Fruit fly (Drosophila melanogaster) whole organism, embryonic: ENCODE results near the gene UQCR-6.4L.

Source experiments
- Ada2b ChIP-seq: fragments of 200-800 bp; sonication (Bioruptor generic); IDR thresholded peaks from 2 replicates; pipeline ENCODE4 v1.3.6; 2022; ENCODE audit warnings: missing biosample characterization, missing genetic modification characterization
- Awh ChIP-seq: fragments of 200-800 bp; sonication (Bioruptor generic); IDR thresholded peaks from 2 replicates; pipeline ENCODE4, ENCODE4 v1.3.6; 2022; ENCODE audit warnings: missing biosample characterization, missing genetic modification characterization
- Blimp-1 ChIP-seq: fragments of 200-800 bp; sonication (Bioruptor generic); optimal IDR thresholded peaks from 3 replicates; lab custom pipeline; 2018; ENCODE audit warnings: missing biosample characterization, missing genetic modification characterization, mild to moderate bottlenecking, moderate library complexity, missing genetic modification reagents
- CG10209 ChIP-seq: fragments of 200-800 bp; sonication (Bioruptor generic); optimal IDR thresholded peaks from 3 replicates; lab custom pipeline; 2017; ENCODE audit warnings: missing biosample characterization, mild to moderate bottlenecking, missing genetic modification characterization, missing genetic modification reagents
- CG10267 ChIP-seq: fragments of 200-800 bp; sonication (Bioruptor generic); optimal IDR thresholded peaks from 2 replicates; lab custom pipeline; 2018; ENCODE audit warnings: missing biosample characterization, mild to moderate bottlenecking, missing genetic modification characterization, moderate library complexity
- CG11085 ChIP-seq: fragments of 200-800 bp; sonication (Bioruptor generic); IDR thresholded peaks from 2 replicates; pipeline ENCODE4 v1.3.6; 2022; ENCODE audit warnings: missing biosample characterization, missing genetic modification characterization
- CG11560 ChIP-seq: fragments of 200-800 bp; sonication (Bioruptor generic); IDR thresholded peaks from 3 replicates; pipeline ENCODE4 v1.3.6; 2022; ENCODE audit warnings: missing biosample characterization, missing genetic modification characterization
- CG11696 ChIP-seq: fragments of 200-800 bp; sonication (Bioruptor generic); IDR thresholded peaks from 2 replicates; pipeline ENCODE4 v1.3.6; 2022; ENCODE audit warnings: missing biosample characterization, missing genetic modification characterization
- CG15601 ChIP-seq: fragments of 200-800 bp; sonication (Bioruptor generic); optimal IDR thresholded peaks from 3 replicates; lab custom pipeline; 2019; ENCODE audit warnings: missing biosample characterization, mild to moderate bottlenecking, missing genetic modification characterization, moderate library complexity
- CG17328 ChIP-seq: fragments of 200-800 bp; sonication (Bioruptor generic); IDR thresholded peaks from 2 replicates; pipeline ENCODE4 v1.3.6; 2022; ENCODE audit warnings: missing biosample characterization, missing genetic modification characterization
- CG2678 ChIP-seq: fragments of 200-800 bp; sonication (Bioruptor generic); optimal IDR thresholded peaks from 3 replicates; lab custom pipeline; 2019; ENCODE audit warnings: missing biosample characterization, mild to moderate bottlenecking, missing genetic modification characterization, moderate library complexity
- CG34422 ChIP-seq: fragments of 200-800 bp; sonication (Bioruptor generic); IDR thresholded peaks from 3 replicates; pipeline ENCODE4 v1.3.6; 2022; ENCODE audit warnings: missing biosample characterization, missing genetic modification characterization
- CG3726 ChIP-seq: fragments of 200-800 bp; sonication (Bioruptor generic); IDR thresholded peaks from 3 replicates; pipeline ENCODE4, ENCODE4 v1.3.6; 2022; ENCODE audit warnings: missing biosample characterization, missing genetic modification characterization
- CG4820 ChIP-seq: fragments of 200-800 bp; sonication (Bioruptor generic); optimal IDR thresholded peaks from 3 replicates; lab custom pipeline; 2016; ENCODE audit warnings: missing biosample characterization, missing genetic modification characterization
- CG7357 ChIP-seq: fragments of 200-800 bp; sonication (Bioruptor generic); IDR thresholded peaks from 3 replicates; pipeline ENCODE4 v1.3.6; 2022; ENCODE audit warnings: missing biosample characterization, missing genetic modification characterization
- Dfd ChIP-seq, 2 experiments: fragments of >200 bp; optimal IDR thresholded peaks; 2 replicates each; lab custom pipeline; 2017; ENCODE audit warnings: missing biosample characterization in 2 of 2, missing genetic modification characterization in 2 of 2
- ERR ChIP-seq: fragments of 200-800 bp; sonication (Bioruptor generic); optimal IDR thresholded peaks from 2 replicates; lab custom pipeline; 2016; ENCODE audit warnings: missing biosample characterization, missing genetic modification characterization
- Elba2 ChIP-seq: fragments of 200-800 bp; sonication (Bioruptor generic); optimal IDR thresholded peaks from 3 replicates; lab custom pipeline; 2016; ENCODE audit warnings: missing biosample characterization, missing genetic modification characterization
- HHEX ChIP-seq: fragments of 200-800 bp; sonication (Bioruptor generic); optimal IDR thresholded peaks from 3 replicates; lab custom pipeline; 2017; ENCODE audit warnings: missing biosample characterization, mild to moderate bottlenecking, missing genetic modification characterization, missing genetic modification reagents
- Hey ChIP-seq: fragments of 200-800 bp; sonication (Bioruptor generic); optimal IDR thresholded peaks from 3 replicates; lab custom pipeline; 2018; ENCODE audit warnings: missing biosample characterization, mild to moderate bottlenecking, missing genetic modification characterization
- Hr3 ChIP-seq: fragments of 200-800 bp; sonication (Bioruptor generic); optimal IDR thresholded peaks from 3 replicates; lab custom pipeline; 2016; ENCODE audit warnings: missing biosample characterization, missing genetic modification characterization
- Kr ChIP-seq: fragments of 200-800 bp; sonication (Bioruptor generic); optimal IDR thresholded peaks from 2 replicates; lab custom pipeline; 2017; ENCODE audit warnings: missing biosample characterization, mild to moderate bottlenecking, missing genetic modification characterization
- MBD-R2 ChIP-seq: fragments of 200-800 bp; sonication (Bioruptor generic); IDR thresholded peaks from 2 replicates; pipeline ENCODE4 v1.3.6; 2022; ENCODE audit warnings: missing biosample characterization, missing genetic modification characterization
- Nf-YA ChIP-seq: fragments of 200-800 bp; sonication (Bioruptor generic); IDR thresholded peaks from 2 replicates; pipeline ENCODE4 v1.3.6; 2022; ENCODE audit warnings: missing biosample characterization, missing genetic modification characterization
- NfI ChIP-seq: fragments of 200-800 bp; sonication (Bioruptor generic); optimal IDR thresholded peaks from 3 replicates; lab custom pipeline; 2018; ENCODE audit warnings: missing biosample characterization, mild to moderate bottlenecking, missing genetic modification characterization, moderate library complexity
- Oaz ChIP-seq: fragments of 200-800 bp; sonication (Bioruptor generic); IDR thresholded peaks from 2 replicates; pipeline ENCODE4 v1.3.6; 2022; ENCODE audit warnings: missing biosample characterization, missing genetic modification characterization
- Optix ChIP-seq: fragments of 200-800 bp; sonication (Bioruptor generic); IDR thresholded peaks from 3 replicates; pipeline ENCODE4 v1.3.6; 2022; ENCODE audit warnings: missing biosample characterization, missing genetic modification characterization
- abd-A ChIP-seq: fragments of 200-800 bp; sonication (Bioruptor generic); optimal IDR thresholded peaks from 3 replicates; lab custom pipeline; 2019; ENCODE audit warnings: missing biosample characterization, mild to moderate bottlenecking, missing genetic modification characterization, moderate library complexity
- bcd ChIP-seq: fragments of 200-800 bp; sonication (Bioruptor generic); optimal IDR thresholded peaks from 2 replicates; lab custom pipeline; 2017; ENCODE audit warnings: missing biosample characterization, mild to moderate bottlenecking, missing genetic modification characterization
- bowl ChIP-seq: fragments of 200-800 bp; sonication (Bioruptor generic); IDR thresholded peaks from 2 replicates; pipeline ENCODE4 v1.3.6; 2022; ENCODE audit warnings: missing biosample characterization, missing genetic modification characterization
- emc ChIP-seq: fragments of 200-800 bp; sonication (Bioruptor generic); optimal IDR thresholded peaks from 2 replicates; lab custom pipeline; 2016; ENCODE audit warnings: missing biosample characterization, missing genetic modification characterization
- fd102C ChIP-seq: fragments of 200-800 bp; sonication (Bioruptor generic); optimal IDR thresholded peaks from 2 replicates; lab custom pipeline; 2018; ENCODE audit warnings: missing biosample characterization, mild to moderate bottlenecking, missing genetic modification characterization, moderate library complexity
- gem ChIP-seq: fragments of 200-800 bp; sonication (Bioruptor generic); optimal IDR thresholded peaks from 2 replicates; lab custom pipeline; 2019; ENCODE audit warnings: missing biosample characterization, mild to moderate bottlenecking, missing genetic modification characterization, moderate library complexity
- gsb ChIP-seq: fragments of 200-800 bp; sonication (Bioruptor generic); IDR thresholded peaks from 2 replicates; pipeline ENCODE4 v1.3.6; 2022; ENCODE audit warnings: missing biosample characterization, missing genetic modification characterization
- ken ChIP-seq: fragments of 200-800 bp; sonication (Bioruptor generic); IDR thresholded peaks from 3 replicates; pipeline ENCODE4 v1.3.6; 2022; ENCODE audit warnings: missing biosample characterization, missing genetic modification characterization
- lola ChIP-seq, 3 experiments: fragments of >200 bp in 2 of 3; fragments of 200-800 bp in 1 of 3; sonication (Bioruptor generic) in 1 of 3; optimal IDR thresholded peaks; 2 replicates each; lab custom pipeline; 2017 to 2019; ENCODE audit warnings: missing biosample characterization in 3 of 3, missing genetic modification characterization in 3 of 3, mild to moderate bottlenecking in 1 of 3, moderate library complexity in 1 of 3
- lov ChIP-seq, 2 experiments: fragments of 200-800 bp in 1 of 2; fragments of >200 bp in 1 of 2; sonication (Bioruptor generic) in 1 of 2; IDR thresholded peaks in 1 of 2; optimal IDR thresholded peaks in 1 of 2; 2 replicates in 1 of 2; 3 replicates in 1 of 2; pipeline versions ENCODE4 v1.3.6 to Lab custom; 2017 to 2022; ENCODE audit warnings: missing biosample characterization in 1 of 2, missing genetic modification characterization in 1 of 2
- nmo ChIP-seq: fragments of 200-800 bp; sonication (Bioruptor generic); optimal IDR thresholded peaks from 2 replicates; lab custom pipeline; 2018; ENCODE audit warnings: missing biosample characterization, mild to moderate bottlenecking, missing genetic modification characterization, moderate library complexity
- oc ChIP-seq: fragments of 200-800 bp; sonication (Bioruptor generic); optimal IDR thresholded peaks from 2 replicates; lab custom pipeline; 2018; ENCODE audit warnings: missing biosample characterization, mild to moderate bottlenecking, missing genetic modification characterization, moderate library complexity
- otp ChIP-seq: fragments of 200-800 bp; sonication (Bioruptor generic); IDR thresholded peaks from 3 replicates; pipeline ENCODE4, ENCODE4 v1.3.6; 2022; ENCODE audit warnings: missing biosample characterization, missing genetic modification characterization
- p53 ChIP-seq: fragments of 200-800 bp; sonication (Bioruptor generic); optimal IDR thresholded peaks from 2 replicates; lab custom pipeline; 2016; ENCODE audit warnings: missing biosample characterization, missing genetic modification characterization
- pan ChIP-seq, 4 experiments: fragments of >200 bp in 3 of 4; fragments of 200-800 bp in 1 of 4; sonication (Bioruptor generic) in 1 of 4; optimal IDR thresholded peaks in 3 of 4; IDR thresholded peaks in 1 of 4; 2 replicates each; pipeline versions ENCODE4 v1.3.6 to Lab custom; 2017 to 2022; ENCODE audit warnings: missing biosample characterization in 2 of 4, missing genetic modification characterization in 2 of 4, mixed read lengths in 1 of 4
- phol ChIP-seq: fragments of 200-800 bp; sonication (Bioruptor generic); optimal IDR thresholded peaks from 3 replicates; lab custom pipeline; 2018; ENCODE audit warnings: missing biosample characterization, mild to moderate bottlenecking, missing genetic modification characterization, moderate library complexity
- pita ChIP-seq: fragments of 200-800 bp; sonication (Bioruptor generic); optimal IDR thresholded peaks from 2 replicates; lab custom pipeline; 2017; ENCODE audit warnings: missing biosample characterization, mild to moderate bottlenecking, missing genetic modification characterization
- sisA ChIP-seq: fragments of 200-800 bp; sonication (Bioruptor generic); IDR thresholded peaks from 2 replicates; pipeline ENCODE4 v1.3.6; 2022; ENCODE audit warnings: missing biosample characterization, missing genetic modification characterization
- stwl ChIP-seq: fragments of 200-800 bp; sonication (Bioruptor generic); optimal IDR thresholded peaks from 3 replicates; lab custom pipeline; 2018; ENCODE audit warnings: missing biosample characterization, mild to moderate bottlenecking, missing genetic modification characterization, moderate library complexity
- ttk ChIP-seq: fragments of 200-800 bp; sonication (Bioruptor generic); IDR thresholded peaks from 2 replicates; pipeline ENCODE4 v2.1.2; 2022; ENCODE audit warnings: missing biosample characterization, missing genetic modification characterization
- tup ChIP-seq: fragments of 200-800 bp; sonication (Bioruptor generic); optimal IDR thresholded peaks from 2 replicates; lab custom pipeline; 2016; ENCODE audit warnings: missing biosample characterization, mild to moderate bottlenecking, missing genetic modification characterization, moderate library complexity
- wdn ChIP-seq: fragments of 200-800 bp; sonication (Bioruptor generic); IDR thresholded peaks from 2 replicates; pipeline ENCODE4 v1.3.6; 2022; ENCODE audit warnings: missing biosample characterization, missing genetic modification characterization
- wor ChIP-seq: fragments of 200-800 bp; sonication (Bioruptor generic); IDR thresholded peaks from 2 replicates; pipeline ENCODE4 v1.3.6; 2022; ENCODE audit warnings: missing biosample characterization, missing genetic modification characterization

The UQCR-6.4L gene

dm6 chr3L:16542998-16543624 lies 23.4 kb upstream of the UQCR-6.4L start, which contains the start of gene CG43373 (continued):
- TF ChIP-seq phol (no peak), NfI (no peak), oc (peak; percentile 8), CG34422 (GFP tag; lab: Robert Waterston, UW) (no peak), CG11085 (GFP tag; lab: Robert Waterston, UW) (no peak), Hr3 (GFP tag; lab: Kevin White, UChicago) (no peak), tup (no peak), wdn (GFP tag; lab: Robert Waterston, UW) (no peak), MBD-R2 (no peak), pan (optimal IDR thresholded peaks at IDR 0.05; lab: Kevin White, UChicago) (no peak), pan (GFP tag; optimal IDR thresholded peaks at IDR 0.05 in 1 of 2, IDR thresholded peaks at IDR 0.05 in 1 of 2) (no peak), Kr (GFP tag; lab: Kevin White, UChicago) (no peak), Nf-YA (no peak), otp (GFP tag; lab: Robert Waterston, UW) (no peak), stwl (tag; lab: Kevin White, UChicago) (no peak), emc (GFP tag; lab: Kevin White, UChicago) (no peak), fd102C (no peak), ttk (GFP tag; lab: Robert Waterston, UW) (no peak), bcd (no peak), sisA (GFP tag; lab: Robert Waterston, UW) (no peak), CG11696 (0 out of 2 replicates have a peak, but pooled peaks have one; percentile 9), Elba2 (GFP tag; lab: Kevin White, UChicago) (no peak), Optix (no peak), lola (GFP tag; optimal IDR thresholded peaks at IDR 0.05; lab: Kevin White, UChicago) (no peak), ERR (GFP tag; lab: Kevin White, UChicago) (no peak), lov (optimal IDR thresholded peaks at IDR 0.05; lab: Kevin White, UChicago) (no peak), lov (GFP tag; IDR thresholded peaks at IDR 0.05; lab: Robert Waterston, UW) (no peak), Blimp-1 (GFP tag; lab: Kevin White, UChicago) (peak; percentile 97), Hey (no peak), abd-A (tag; lab: Kevin White, UChicago) (peak; percentile 61)

DNA sequence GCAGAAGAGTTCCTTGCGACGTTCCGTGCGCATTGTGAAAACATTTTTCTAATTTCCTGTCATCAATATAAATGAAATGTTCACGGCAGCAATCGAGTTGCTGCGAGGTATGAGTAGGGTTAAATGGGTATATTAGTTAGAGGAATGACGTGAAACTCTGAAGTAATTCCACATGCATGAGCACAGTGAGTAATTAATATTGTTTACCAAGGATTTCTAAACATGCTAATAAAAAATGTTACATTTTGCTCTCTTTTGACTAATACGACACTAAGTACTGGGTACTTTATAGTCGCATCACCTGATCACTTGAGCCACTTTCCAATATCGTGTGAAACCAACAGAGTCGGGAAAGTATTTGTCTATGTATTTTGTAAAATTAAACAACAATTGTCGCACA lies 22.3 kb upstream of the UQCR-6.4L start:
- TF ChIP-seq Ada2b (GFP tag; lab: Robert Waterston, UW) (0 out of 2 replicates have a peak, but pooled peaks have one; percentile 18), Dfd (GFP tag; optimal IDR thresholded peaks at IDR 0.05; lab: Kevin White, UChicago) (no peak), gem (peak; percentile 66), pita (no peak), CG3726 (GFP tag; lab: Robert Waterston, UW) (no peak), CG11560 (tag; lab: Robert Waterston, UW) (no peak), CG10209 (GFP tag; lab: Kevin White, UChicago) (peak; percentile 31), CG15601 (tag; lab: Kevin White, UChicago) (no peak), wor (GFP tag; lab: Robert Waterston, UW) (peak; percentile 58), Oaz (GFP tag; lab: Robert Waterston, UW) (peak; percentile 18; the same call in 1 of the 2 replicates), Optix (peak; percentile 70), p53 (GFP tag; lab: Kevin White, UChicago) (no peak), HHEX (GFP tag; lab: Kevin White, UChicago) (no peak), Awh (GFP tag; lab: Robert Waterston, UW) (no peak), ken (GFP tag; lab: Robert Waterston, UW) (peak; percentile 61; the same call in 2 of the 3 replicates), CG10267 (tag; lab: Kevin White, UChicago) (peak; percentile 34), nmo (peak; percentile 16), CG4820 (GFP tag; lab: Kevin White, UChicago) (peak; percentile 57), bowl (GFP tag; lab: Robert Waterston, UW) (no peak), CG2678 (tag; lab: Kevin White, UChicago) (peak; percentile 31), CG17328 (GFP tag; lab: Robert Waterston, UW) (peak; percentile 71; the same call in 1 of the 2 replicates), CG7357 (GFP tag; lab: Robert Waterston, UW) (no peak), gsb (GFP tag; lab: Robert Waterston, UW) (no peak), CG34422 (GFP tag; lab: Robert Waterston, UW) (no peak)
